Fruit fly (Drosophila melanogaster) whole organism, embryonic: ENCODE measurements around the gene Cda5.
A peak's percentile ranks its signal among the peaks of the same experiment; 100 is the strongest.

Source experiments
- BtbVII ChIP-seq: fragments of 200-800 bp; sonication (Bioruptor generic); optimal IDR thresholded peaks from 3 replicates; lab custom pipeline; 2017; ENCODE audit warnings: missing biosample characterization, mild to moderate bottlenecking, missing genetic modification characterization
- CG10147 ChIP-seq: fragments of 200-800 bp; sonication (Bioruptor generic); optimal IDR thresholded peaks from 2 replicates; lab custom pipeline; 2019; ENCODE audit warnings: missing biosample characterization, mild to moderate bottlenecking, missing genetic modification characterization, moderate library complexity
- CG1024 ChIP-seq: fragments of 200-800 bp; sonication (Bioruptor generic); IDR thresholded peaks from 2 replicates; pipeline ENCODE4 v1.3.6; 2022; ENCODE audit warnings: missing biosample characterization, missing genetic modification characterization
- CG10979 ChIP-seq: fragments of 200-800 bp; sonication (Bioruptor generic); optimal IDR thresholded peaks from 2 replicates; lab custom pipeline; 2018; ENCODE audit warnings: missing biosample characterization, mild to moderate bottlenecking, missing genetic modification characterization, moderate library complexity
- CG12071 ChIP-seq: fragments of 200-800 bp; sonication (Bioruptor generic); optimal IDR thresholded peaks from 3 replicates; lab custom pipeline; 2018; ENCODE audit warnings: missing biosample characterization, mild to moderate bottlenecking, missing genetic modification characterization
- CG12155 ChIP-seq: fragments of 200-800 bp; sonication (Bioruptor generic); optimal IDR thresholded peaks from 3 replicates; lab custom pipeline; 2016; ENCODE audit warnings: missing biosample characterization, missing genetic modification characterization
- CG12391 ChIP-seq: fragments of 200-800 bp; sonication (Bioruptor generic); optimal IDR thresholded peaks from 3 replicates; lab custom pipeline; 2018; ENCODE audit warnings: missing biosample characterization, mild to moderate bottlenecking, missing genetic modification characterization, moderate library complexity
- CG13296 ChIP-seq: fragments of 200-800 bp; sonication (Bioruptor generic); optimal IDR thresholded peaks from 3 replicates; lab custom pipeline; 2018; ENCODE audit warnings: missing biosample characterization, mild to moderate bottlenecking, missing genetic modification characterization
- CG14965 ChIP-seq: fragments of 200-800 bp; sonication (Bioruptor generic); optimal IDR thresholded peaks from 2 replicates; lab custom pipeline; 2016; ENCODE audit warnings: missing biosample characterization, missing genetic modification characterization, borderline replicate concordance
- CG15514 ChIP-seq: fragments of 200-800 bp; sonication (Bioruptor generic); optimal IDR thresholded peaks from 3 replicates; lab custom pipeline; 2017; ENCODE audit warnings: missing biosample characterization, missing genetic modification characterization, mild to moderate bottlenecking, moderate library complexity, missing genetic modification reagents
- CG17359 ChIP-seq: fragments of 200-800 bp; sonication (Bioruptor generic); optimal IDR thresholded peaks from 3 replicates; lab custom pipeline; 2018; ENCODE audit warnings: missing biosample characterization, mild to moderate bottlenecking, missing genetic modification characterization, moderate library complexity
- CG17829 ChIP-seq: fragments of 200-800 bp; optimal IDR thresholded peaks from 2 replicates; lab custom pipeline; 2019; ENCODE audit warnings: missing biosample characterization, mild to moderate bottlenecking, missing genetic modification characterization, moderate library complexity
- CG18599 ChIP-seq: fragments of 200-800 bp; sonication (Bioruptor generic); optimal IDR thresholded peaks from 3 replicates; lab custom pipeline; 2017; ENCODE audit warnings: missing biosample characterization, missing genetic modification characterization, mild to moderate bottlenecking, moderate library complexity, missing genetic modification reagents
- CG2678 ChIP-seq: fragments of 200-800 bp; sonication (Bioruptor generic); optimal IDR thresholded peaks from 3 replicates; lab custom pipeline; 2019; ENCODE audit warnings: missing biosample characterization, mild to moderate bottlenecking, missing genetic modification characterization, moderate library complexity
- CG32772 ChIP-seq: fragments of 200-800 bp; sonication (Bioruptor generic); IDR thresholded peaks from 2 replicates; pipeline ENCODE4 v1.3.6; 2022; ENCODE audit warnings: missing biosample characterization, missing genetic modification characterization
- CG3407 ChIP-seq: fragments of 200-800 bp; sonication (Bioruptor generic); optimal IDR thresholded peaks from 2 replicates; lab custom pipeline; 2018; ENCODE audit warnings: missing biosample characterization, mild to moderate bottlenecking, missing genetic modification characterization
- CG3847 ChIP-seq: fragments of 200-800 bp; sonication (Bioruptor generic); IDR thresholded peaks from 2 replicates; pipeline ENCODE4 v1.3.6; 2022; ENCODE audit warnings: missing biosample characterization, missing genetic modification characterization
- CG4282 ChIP-seq: fragments of 200-800 bp; sonication (Bioruptor generic); optimal IDR thresholded peaks from 2 replicates; lab custom pipeline; 2016; ENCODE audit warnings: missing biosample characterization, missing genetic modification characterization
- CG4360 ChIP-seq: fragments of 200-800 bp; sonication (Bioruptor generic); IDR thresholded peaks from 2 replicates; pipeline ENCODE4 v1.3.6; 2022; ENCODE audit warnings: missing biosample characterization, missing genetic modification characterization
- CG4617 ChIP-seq: fragments of 200-800 bp; sonication (Bioruptor generic); optimal IDR thresholded peaks from 3 replicates; lab custom pipeline; 2016; ENCODE audit warnings: missing biosample characterization, missing genetic modification characterization, borderline replicate concordance
- CG4730 ChIP-seq: fragments of 200-800 bp; sonication (Bioruptor generic); IDR thresholded peaks from 2 replicates; pipeline ENCODE4 v1.3.6; 2022; ENCODE audit warnings: missing biosample characterization, missing genetic modification characterization
- CG4820 ChIP-seq: fragments of 200-800 bp; sonication (Bioruptor generic); optimal IDR thresholded peaks from 3 replicates; lab custom pipeline; 2016; ENCODE audit warnings: missing biosample characterization, missing genetic modification characterization
- CG6254 ChIP-seq: fragments of 200-800 bp; sonication (Bioruptor generic); optimal IDR thresholded peaks from 3 replicates; lab custom pipeline; 2017; ENCODE audit warnings: mild to moderate bottlenecking, missing biosample characterization, missing genetic modification reagents, missing genetic modification characterization
- CG6272 ChIP-seq: fragments of 200-800 bp; sonication (Bioruptor generic); IDR thresholded peaks from 2 replicates; pipeline ENCODE4 v1.3.6; 2022; ENCODE audit warnings: missing biosample characterization, missing genetic modification characterization
- CG6813 ChIP-seq: fragments of 200-800 bp; sonication (Bioruptor generic); optimal IDR thresholded peaks from 2 replicates; lab custom pipeline; 2017; ENCODE audit warnings: missing biosample characterization, missing genetic modification characterization, mild to moderate bottlenecking, moderate library complexity, missing genetic modification reagents
- CG9876 ChIP-seq: fragments of 200-800 bp; sonication (Bioruptor generic); optimal IDR thresholded peaks from 2 replicates; lab custom pipeline; 2016; ENCODE audit warnings: missing biosample characterization, missing genetic modification characterization
- CrebB ChIP-seq: fragments of 200-800 bp; sonication (Bioruptor generic); optimal IDR thresholded peaks from 3 replicates; lab custom pipeline; 2018; ENCODE audit warnings: missing biosample characterization, mild to moderate bottlenecking, missing genetic modification characterization
- Drgx ChIP-seq: fragments of 200-800 bp; sonication (Bioruptor generic); IDR thresholded peaks from 2 replicates; pipeline ENCODE4 v1.3.6; 2022; ENCODE audit warnings: missing biosample characterization, missing genetic modification characterization
- Fer3 ChIP-seq: fragments of 200-800 bp; sonication (Bioruptor generic); optimal IDR thresholded peaks from 2 replicates; lab custom pipeline; 2018; ENCODE audit warnings: missing biosample characterization, mild to moderate bottlenecking, missing genetic modification characterization, moderate library complexity
- HmgD ChIP-seq: fragments of 200-800 bp; sonication (Bioruptor generic); optimal IDR thresholded peaks from 3 replicates; lab custom pipeline; 2016; ENCODE audit warnings: missing biosample characterization, missing genetic modification characterization
- Lhr ChIP-seq: fragments of 200-800 bp; sonication (Bioruptor generic); optimal IDR thresholded peaks from 3 replicates; lab custom pipeline; 2017; ENCODE audit warnings: mild to moderate bottlenecking, missing biosample characterization, missing genetic modification reagents, missing genetic modification characterization
- Med ChIP-seq: fragments of 200-800 bp; sonication (Bioruptor generic); peaks from one replicate; lab custom pipeline; 2016; ENCODE audit warnings: missing biosample characterization, missing genetic modification characterization, mild to moderate bottlenecking, inconsistent platforms, moderate library complexity
- Meics ChIP-seq: fragments of 200-800 bp; sonication (Bioruptor generic); optimal IDR thresholded peaks from 2 replicates; lab custom pipeline; 2017; ENCODE audit warnings: missing biosample characterization, mild to moderate bottlenecking, missing genetic modification characterization
- Nf-YA ChIP-seq: fragments of 200-800 bp; sonication (Bioruptor generic); IDR thresholded peaks from 2 replicates; pipeline ENCODE4 v1.3.6; 2022; ENCODE audit warnings: missing biosample characterization, missing genetic modification characterization
- PHDP ChIP-seq: fragments of 200-800 bp; sonication (Bioruptor generic); optimal IDR thresholded peaks from 3 replicates; lab custom pipeline; 2018; ENCODE audit warnings: missing biosample characterization, mild to moderate bottlenecking, missing genetic modification characterization, moderate library complexity
- Sry-β ChIP-seq: fragments of 200-800 bp; sonication (Bioruptor generic); optimal IDR thresholded peaks from 2 replicates; lab custom pipeline; 2018; ENCODE audit warnings: missing biosample characterization, mild to moderate bottlenecking, missing genetic modification characterization, moderate library complexity
- Trl ChIP-seq, 3 experiments: fragments of >200 bp in 2 of 3; fragments of 200-800 bp in 1 of 3; sonication (Bioruptor generic) in 1 of 3; optimal IDR thresholded peaks; 2 replicates in 1 of 3; 3 replicates in 2 of 3; lab custom pipeline; 2016 to 2017; ENCODE audit warnings: missing biosample characterization in 1 of 3, missing genetic modification characterization in 1 of 3
- aop ChIP-seq: fragments of 200-800 bp; sonication (Bioruptor generic); IDR thresholded peaks from 2 replicates; pipeline ENCODE4 v1.3.6; 2022; ENCODE audit warnings: missing biosample characterization, missing genetic modification characterization
- dati ChIP-seq: fragments of 200-800 bp; sonication (Bioruptor generic); IDR thresholded peaks from 2 replicates; pipeline ENCODE4 v1.3.6; 2022; ENCODE audit warnings: missing biosample characterization, missing genetic modification characterization
- eyg ChIP-seq: fragments of 200-800 bp; sonication (Bioruptor generic); optimal IDR thresholded peaks from 3 replicates; lab custom pipeline; 2016; ENCODE audit warnings: missing biosample characterization, missing genetic modification characterization
- ind ChIP-seq: fragments of 200-800 bp; sonication (Bioruptor generic); optimal IDR thresholded peaks from 3 replicates; lab custom pipeline; 2016; ENCODE audit warnings: missing biosample characterization, missing genetic modification characterization
- kah ChIP-seq: fragments of 200-800 bp; sonication (Bioruptor generic); optimal IDR thresholded peaks from 2 replicates; lab custom pipeline; 2018; ENCODE audit warnings: missing biosample characterization, mild to moderate bottlenecking, missing genetic modification characterization
- mam ChIP-seq: fragments of 200-800 bp; sonication (Bioruptor generic); optimal IDR thresholded peaks from 3 replicates; lab custom pipeline; 2016; ENCODE audit warnings: missing biosample characterization, missing genetic modification characterization
- mirr ChIP-seq: fragments of 200-800 bp; sonication (Bioruptor generic); optimal IDR thresholded peaks from 3 replicates; lab custom pipeline; 2018; ENCODE audit warnings: missing biosample characterization, mild to moderate bottlenecking, missing genetic modification characterization
- org-1 ChIP-seq: fragments of 200-800 bp; sonication (Bioruptor generic); optimal IDR thresholded peaks from 2 replicates; lab custom pipeline; 2017; ENCODE audit warnings: missing biosample characterization, missing genetic modification characterization
- pb ChIP-seq: fragments of 200-800 bp; sonication (Bioruptor generic); optimal IDR thresholded peaks from 3 replicates; lab custom pipeline; 2016; ENCODE audit warnings: missing biosample characterization, missing genetic modification characterization
- row ChIP-seq: fragments of 200-800 bp; sonication (Bioruptor generic); IDR thresholded peaks from 3 replicates; pipeline ENCODE4 v1.3.6; 2022; ENCODE audit warnings: missing biosample characterization, missing genetic modification characterization
- sd ChIP-seq: fragments of 200-800 bp; sonication (Bioruptor generic); optimal IDR thresholded peaks from 3 replicates; lab custom pipeline; 2018; ENCODE audit warnings: missing biosample characterization, mild to moderate bottlenecking, missing genetic modification characterization, moderate library complexity
- slbo ChIP-seq: fragments of 200-800 bp; sonication (Bioruptor generic); IDR thresholded peaks from 2 replicates; pipeline ENCODE4 v1.3.6; 2022; ENCODE audit warnings: missing biosample characterization, missing genetic modification characterization
- tap ChIP-seq: fragments of 200-800 bp; optimal IDR thresholded peaks from 3 replicates; lab custom pipeline; 2019; ENCODE audit warnings: missing biosample characterization, mild to moderate bottlenecking, missing genetic modification characterization, moderate library complexity
- vnd ChIP-seq: fragments of 200-800 bp; sonication (Bioruptor generic); IDR thresholded peaks from 3 replicates; pipeline ENCODE4 v1.3.6; 2022; ENCODE audit warnings: missing biosample characterization, missing genetic modification characterization; ENCODE audit not compliant: partially characterized antibody

Gene Cda5

dm6 chr2L:85099-85498 lies 19.9 kb upstream of the Cda5 start (continued):
- no peak for TF ChIP-seq org-1
- no peak for TF ChIP-seq CG9876 (GFP tag; lab: Kevin White, UChicago)
- TF ChIP-seq pb (GFP tag; lab: Kevin White, UChicago) = no peak
- TF ChIP-seq CG14965 (GFP tag; lab: Kevin White, UChicago) = no peak
- peak; percentile 50 for TF ChIP-seq CG2678
- TF ChIP-seq CG4617 (GFP tag; lab: Kevin White, UChicago) = no peak
- no peak for TF ChIP-seq dati (GFP tag; lab: Robert Waterston, UW)
- peak; percentile 31 for TF ChIP-seq mirr
- TF ChIP-seq HmgD (GFP tag; lab: Kevin White, UChicago) = no peak
- no peak for TF ChIP-seq CG32772 (GFP tag; lab: Robert Waterston, UW)
- no peak for TF ChIP-seq CrebB (tag; lab: Kevin White, UChicago)
- TF ChIP-seq CG13296 (GFP tag; lab: Kevin White, UChicago) = peak; percentile 53
- TF ChIP-seq CG15514 (GFP tag; lab: Kevin White, UChicago) = peak; percentile 41
- no peak for TF ChIP-seq CG6272 (GFP tag; lab: Robert Waterston, UW)
- no peak for TF ChIP-seq Drgx (GFP tag; lab: Robert Waterston, UW)
- peak; percentile 27 for TF ChIP-seq CG6813 (GFP tag; lab: Kevin White, UChicago)
- TF ChIP-seq sd (tag; lab: Kevin White, UChicago) = peak; percentile 1
- TF ChIP-seq PHDP (tag; lab: Kevin White, UChicago) = peak; percentile 44
- no peak for TF ChIP-seq eyg (GFP tag; lab: Kevin White, UChicago)
- no peak for TF ChIP-seq Lhr (GFP tag; lab: Kevin White, UChicago)
- TF ChIP-seq Trl (optimal IDR thresholded peaks at IDR 0.05; lab: Kevin White, UChicago) = no peak
- no peak for TF ChIP-seq Trl (GFP tag; optimal IDR thresholded peaks at IDR 0.05; lab: Kevin White, UChicago)
- no peak for TF ChIP-seq CG3847 (GFP tag; lab: Robert Waterston, UW)
- no peak for TF ChIP-seq CG4820 (GFP tag; lab: Kevin White, UChicago)
- TF ChIP-seq CG6254 (GFP tag; lab: Kevin White, UChicago) = no peak
- no peak for TF ChIP-seq CG12155 (GFP tag; lab: Kevin White, UChicago)
- TF ChIP-seq CG10147 (GFP tag; lab: Kevin White, UChicago) = peak; percentile 3
- TF ChIP-seq Fer3 (tag; lab: Kevin White, UChicago) = peak; percentile 38
- TF ChIP-seq tap (tag; lab: Kevin White, UChicago) = no peak
- TF ChIP-seq CG17359 = no peak
- TF ChIP-seq CG17829 (tag; lab: Kevin White, UChicago) = no peak
- no peak for TF ChIP-seq row (GFP tag; lab: Robert Waterston, UW)
- TF ChIP-seq CG10979 (tag; lab: Kevin White, UChicago) = no peak
- no peak for TF ChIP-seq Nf-YA (GFP tag; lab: Robert Waterston, UW)
- no peak for TF ChIP-seq CG12391 (tag; lab: Kevin White, UChicago)
- TF ChIP-seq CG12071 (GFP tag; lab: Kevin White, UChicago) = peak; percentile 15
- TF ChIP-seq mam (GFP tag; lab: Kevin White, UChicago) = no peak
- TF ChIP-seq CG4730 = no peak
- TF ChIP-seq ind (GFP tag; lab: Kevin White, UChicago) = no peak
- peak; percentile 65 for TF ChIP-seq CG18599
- TF ChIP-seq CG1024 (GFP tag; lab: Robert Waterston, UW) = no peak
- TF ChIP-seq Meics (GFP tag; lab: Kevin White, UChicago) = peak; percentile 38
- peak; percentile 76 for TF ChIP-seq Med
- TF ChIP-seq kah (GFP tag; lab: Kevin White, UChicago) = no peak
- no peak for TF ChIP-seq vnd (GFP tag; lab: Robert Waterston, UW)
- peak; percentile 75 for TF ChIP-seq BtbVII
- no peak for TF ChIP-seq CG3407
- no peak for TF ChIP-seq Sry-β
- TF ChIP-seq CG4282 (GFP tag; lab: Kevin White, UChicago) = no peak
- no peak for TF ChIP-seq slbo (GFP tag; lab: Robert Waterston, UW)
- TF ChIP-seq aop = no peak
- TF ChIP-seq CG4360 (GFP tag; lab: Robert Waterston, UW) = no peak
